Worm (Caenorhabditis elegans) whole organism, L1 larva: Measurements from ENCODE around the gene T26E4.18.

Experiments
- C34B4.2 ChIP-seq: sonication (generic microtip); optimal IDR thresholded peaks from 2 replicates; lab custom pipeline; 2017; ENCODE audit warnings: mild to moderate bottlenecking, missing genetic modification characterization, missing compliant biosample characterization
- aha-1 ChIP-seq: fragments of 150-350 bp; optimal IDR thresholded peaks from 2 replicates; lab custom pipeline; 2014; ENCODE audit warnings: missing biosample characterization, missing genetic modification characterization
- alr-1 ChIP-seq: fragments of 200-800 bp; sonication (Bioruptor generic); optimal IDR thresholded peaks from 2 replicates; lab custom pipeline; 2018; ENCODE audit warnings: borderline replicate concordance, mild to moderate bottlenecking, missing genetic modification characterization, missing compliant biosample characterization
- aly-2 ChIP-seq: fragments of 150-350 bp; optimal IDR thresholded peaks from 2 replicates; lab custom pipeline; 2014; ENCODE audit warnings: missing biosample characterization, missing genetic modification characterization
- ama-1 ChIP-seq: fragments of 150-350 bp; optimal IDR thresholded peaks from 2 replicates; lab custom pipeline; 2014
- blmp-1 ChIP-seq: fragments of 150-350 bp; optimal IDR thresholded peaks from 2 replicates; lab custom pipeline; 2014; ENCODE audit warnings: missing biosample characterization, missing genetic modification characterization
- ceh-63 ChIP-seq: fragments of 200-800 bp; sonication (Bioruptor generic); optimal IDR thresholded peaks from 2 replicates; lab custom pipeline; 2018; ENCODE audit warnings: mild to moderate bottlenecking, missing genetic modification characterization, missing compliant biosample characterization
- ceh-88 ChIP-seq: fragments of 200-800 bp; sonication (Bioruptor generic); IDR thresholded peaks from 2 replicates; pipeline ENCODE4 v1.3.6; 2022; ENCODE audit warnings: missing genetic modification characterization, missing compliant biosample characterization
- ces-1 ChIP-seq: fragments of 150-350 bp; optimal IDR thresholded peaks from 2 replicates; lab custom pipeline; 2014; ENCODE audit warnings: missing biosample characterization, missing genetic modification reagents, missing genetic modification characterization
- dpl-1 ChIP-seq, 3 experiments: fragments of 150-350 bp in 2 of 3; sonication (generic microtip) in 1 of 3; optimal IDR thresholded peaks; 2 replicates each; lab custom pipeline; 2014 to 2017; ENCODE audit warnings: missing biosample characterization in 3 of 3, missing genetic modification characterization in 3 of 3, missing genetic modification reagents in 3 of 3
- efl-1 ChIP-seq, 4 experiments: fragments of 150-350 bp; optimal IDR thresholded peaks in 3 of 4; peaks in 1 of 4; 1 replicate in 1 of 4; 2 replicates in 3 of 4; lab custom pipeline; 2014; ENCODE audit warnings: missing biosample characterization in 2 of 4, missing genetic modification characterization in 2 of 4, missing genetic modification reagents in 2 of 4
- elt-2 ChIP-seq: sonication (generic microtip); optimal IDR thresholded peaks from 2 replicates; lab custom pipeline; 2016; ENCODE audit warnings: missing genetic modification characterization, mild to moderate bottlenecking, inconsistent platforms, missing compliant biosample characterization, missing genetic modification reagents
- elt-3 ChIP-seq, 6 experiments: fragments of 150-350 bp in 1 of 6; sonication (generic microtip); optimal IDR thresholded peaks; 2 replicates each; lab custom pipeline; 2017 to 2018; ENCODE audit warnings: missing biosample characterization in 6 of 6, missing genetic modification characterization in 6 of 6, inconsistent platforms in 1 of 6
- ets-5 ChIP-seq: fragments of 200-800 bp; sonication (Bioruptor generic); IDR thresholded peaks from 2 replicates; pipeline ENCODE4 v1.3.6; 2022; ENCODE audit warnings: missing genetic modification characterization, missing compliant biosample characterization
- fkh-4 ChIP-seq: sonication (generic microtip); optimal IDR thresholded peaks from 2 replicates; lab custom pipeline; 2016; ENCODE audit warnings: missing compliant biosample characterization, missing genetic modification characterization, borderline replicate concordance
- fkh-8 ChIP-seq: sonication (generic microtip); optimal IDR thresholded peaks from 2 replicates; lab custom pipeline; 2016; ENCODE audit warnings: mild to moderate bottlenecking, missing genetic modification characterization, missing compliant biosample characterization
- fos-1 ChIP-seq: fragments of 150-350 bp; optimal IDR thresholded peaks from 2 replicates; lab custom pipeline; 2014; ENCODE audit warnings: missing biosample characterization, missing genetic modification characterization
- grh-1 ChIP-seq: fragments of 200-800 bp; sonication (Bioruptor generic); IDR thresholded peaks from 2 replicates; pipeline ENCODE4 v1.3.6; 2022; ENCODE audit warnings: missing genetic modification reagents, missing genetic modification characterization, missing compliant biosample characterization
- hlh-4 ChIP-seq: sonication (generic microtip); optimal IDR thresholded peaks from 2 replicates; lab custom pipeline; 2016; ENCODE audit warnings: mild to moderate bottlenecking, missing genetic modification characterization, missing compliant biosample characterization
- jun-1 ChIP-seq: fragments of 150-350 bp; optimal IDR thresholded peaks from 2 replicates; lab custom pipeline; 2014; ENCODE audit warnings: missing biosample characterization, missing genetic modification reagents, missing genetic modification characterization
- lin-14 ChIP-seq: fragments of 200-800 bp; sonication (Bioruptor generic); optimal IDR thresholded peaks from 2 replicates; lab custom pipeline; 2018; ENCODE audit warnings: mild to moderate bottlenecking, missing genetic modification characterization, moderate library complexity, missing compliant biosample characterization
- lin-35 ChIP-seq, 2 experiments: fragments of 150-350 bp; optimal IDR thresholded peaks; 2 replicates each; lab custom pipeline; 2014; ENCODE audit warnings: missing biosample characterization in 2 of 2, missing genetic modification characterization in 2 of 2, missing genetic modification reagents in 2 of 2
- lin-39 ChIP-seq: fragments of 150-350 bp; optimal IDR thresholded peaks from 2 replicates; lab custom pipeline; 2014; ENCODE audit warnings: missing biosample characterization, missing genetic modification reagents, missing genetic modification characterization
- mdl-1 ChIP-seq, 2 experiments: fragments of 150-350 bp; optimal IDR thresholded peaks; 2 replicates each; lab custom pipeline; 2014 to 2017; ENCODE audit warnings: missing biosample characterization in 2 of 2, missing genetic modification characterization in 2 of 2, inconsistent platforms in 1 of 2
- mep-1 ChIP-seq: fragments of 150-350 bp; optimal IDR thresholded peaks from 2 replicates; lab custom pipeline; 2014; ENCODE audit warnings: missing biosample characterization, missing genetic modification characterization
- nhr-11 ChIP-seq: fragments of 150-350 bp; optimal IDR thresholded peaks from 2 replicates; lab custom pipeline; 2014; ENCODE audit warnings: missing biosample characterization, missing genetic modification characterization
- nhr-12 ChIP-seq: sonication (generic microtip); optimal IDR thresholded peaks from 2 replicates; lab custom pipeline; 2017; ENCODE audit warnings: missing biosample characterization, missing genetic modification characterization
- nhr-19 ChIP-seq: fragments of 200-800 bp; sonication (Bioruptor generic); conservative IDR thresholded peaks from 2 replicates; pipeline ENCODE4 v1.3.6; 2022; ENCODE audit warnings: missing genetic modification characterization, missing compliant biosample characterization
- nhr-20 ChIP-seq: sonication (generic microtip); optimal IDR thresholded peaks from 2 replicates; lab custom pipeline; 2016; ENCODE audit warnings: mild to moderate bottlenecking, missing genetic modification characterization, missing compliant biosample characterization
- nhr-28 ChIP-seq: fragments of 150-350 bp; optimal IDR thresholded peaks from 2 replicates; lab custom pipeline; 2014; ENCODE audit warnings: missing biosample characterization, missing genetic modification characterization
- nhr-84 ChIP-seq: sonication (generic microtip); optimal IDR thresholded peaks from 2 replicates; lab custom pipeline; 2017; ENCODE audit warnings: missing biosample characterization, missing genetic modification characterization
- nhr-90 ChIP-seq: sonication (generic microtip); optimal IDR thresholded peaks from 2 replicates; lab custom pipeline; 2016; ENCODE audit warnings: mild to moderate bottlenecking, missing genetic modification characterization, missing compliant biosample characterization; ENCODE audit not compliant: poor library complexity
- pag-3 ChIP-seq: sonication (generic microtip); optimal IDR thresholded peaks from 2 replicates; lab custom pipeline; 2017; ENCODE audit warnings: missing genetic modification characterization, mild to moderate bottlenecking, missing compliant biosample characterization, antibody characterized with exemption, borderline replicate concordance; ENCODE audit not compliant: insufficient read depth
- pqm-1 ChIP-seq: sonication (generic microtip); optimal IDR thresholded peaks from 3 replicates; lab custom pipeline; 2017; ENCODE audit warnings: missing biosample characterization, missing genetic modification characterization
- skn-1 ChIP-seq: fragments of 150-350 bp; optimal IDR thresholded peaks from 2 replicates; lab custom pipeline; 2014; ENCODE audit warnings: missing biosample characterization, missing genetic modification characterization
- snpc-4 ChIP-seq: fragments of 150-350 bp; optimal IDR thresholded peaks from 2 replicates; lab custom pipeline; 2014; ENCODE audit warnings: missing biosample characterization, missing genetic modification characterization
- snu-23 ChIP-seq: sonication (generic microtip); optimal IDR thresholded peaks from 2 replicates; lab custom pipeline; 2016; ENCODE audit warnings: missing genetic modification characterization, missing compliant biosample characterization
- sptf-1 ChIP-seq: fragments of 150-350 bp; optimal IDR thresholded peaks from 2 replicates; lab custom pipeline; 2014; ENCODE audit warnings: missing biosample characterization, missing genetic modification characterization
- swsn-7 ChIP-seq: sonication (generic microtip); optimal IDR thresholded peaks from 2 replicates; lab custom pipeline; 2016; ENCODE audit warnings: missing genetic modification characterization, missing compliant biosample characterization
- tbx-2 ChIP-seq: sonication (generic microtip); optimal IDR thresholded peaks from 2 replicates; lab custom pipeline; 2016; ENCODE audit warnings: missing genetic modification characterization, missing compliant biosample characterization
- tlp-1 ChIP-seq: fragments of 150-350 bp; optimal IDR thresholded peaks from 2 replicates; lab custom pipeline; 2014; ENCODE audit warnings: missing biosample characterization, missing genetic modification characterization
- unc-62 ChIP-seq: fragments of 150-350 bp; optimal IDR thresholded peaks from 2 replicates; lab custom pipeline; 2014; ENCODE audit warnings: missing biosample characterization, missing genetic modification reagents, missing genetic modification characterization
- zip-4 ChIP-seq: fragments of 200-800 bp; sonication (Bioruptor generic); optimal IDR thresholded peaks from 2 replicates; lab custom pipeline; 2018; ENCODE audit warnings: mild to moderate bottlenecking, missing genetic modification characterization, moderate library complexity, missing compliant biosample characterization
- ztf-4 ChIP-seq: fragments of 150-350 bp; optimal IDR thresholded peaks from 2 replicates; lab custom pipeline; 2014; ENCODE audit warnings: missing biosample characterization, missing genetic modification characterization

T26E4.18 gene

ce11 chrV:15773941-15774340, 29.7 kb downstream of the T26E4.18 start:
- TF ChIP-seq nhr-90 (tag; lab: Kevin White, UChicago) (no peak), unc-62 (GFP tag; lab: Kevin White, UChicago) (no peak), grh-1 (GFP tag; lab: Robert Waterston, UW) (no peak), snu-23 (GFP tag; lab: Kevin White, UChicago) (no peak), lin-14 (GFP tag; lab: Kevin White, UChicago) (peak; percentile 10), blmp-1 (tag; lab: Kevin White, UChicago) (peak; percentile 18), ceh-63 (GFP tag; lab: Kevin White, UChicago) (no peak), efl-1 (optimal IDR thresholded peaks at IDR 0.05; lab: Kevin White, UChicago) (no peak), efl-1 (GFP tag; optimal IDR thresholded peaks at IDR 0.05 in 1 of 2; lab: Kevin White, UChicago) (peak in 1 of 2 experiments; percentile 78), zip-4 (no peak), nhr-20 (tag; lab: Kevin White, UChicago) (no peak), ztf-4 (tag; lab: Kevin White, UChicago) (no peak), elt-3 (tag; optimal IDR thresholded peaks at IDR 0.05; lab: Kevin White, UChicago) (no peak), sptf-1 (no peak), nhr-19 (GFP tag; lab: Robert Waterston, UW) (no peak), fkh-8 (peak; percentile 14)

ce11 chrV:15773141-15773540, 30.5 kb downstream of the T26E4.18 start, which contains the start of gene nhr-60:
Gene nhr-60, minus strand, starts transcription at chrV:15773241.
- TF ChIP-seq ces-1 (GFP tag; lab: Kevin White, UChicago): no peak
- no peak for TF ChIP-seq tbx-2 (tag; lab: Kevin White, UChicago)
- no peak for TF ChIP-seq ama-1
- TF ChIP-seq swsn-7: no peak
- no peak for TF ChIP-seq nhr-12 (tag; lab: Kevin White, UChicago)
- no peak for TF ChIP-seq pag-3 (tag; lab: Kevin White, UChicago)
- no peak for TF ChIP-seq elt-2 (tag; lab: Kevin White, UChicago)
- TF ChIP-seq nhr-90 (tag; lab: Kevin White, UChicago): no peak
- TF ChIP-seq C34B4.2 (tag; lab: Kevin White, UChicago): no peak
- TF ChIP-seq mdl-1 (tag; optimal IDR thresholded peaks at IDR 0.05; lab: Kevin White, UChicago): no peak
- no peak for TF ChIP-seq jun-1
- no peak for TF ChIP-seq tlp-1 (tag; lab: Kevin White, UChicago)
- TF ChIP-seq nhr-28: no peak
- no peak for TF ChIP-seq snpc-4
- no peak for TF ChIP-seq pqm-1 (tag; lab: Kevin White, UChicago)
- no peak for TF ChIP-seq unc-62 (GFP tag; lab: Kevin White, UChicago)
- TF ChIP-seq nhr-84 (tag; lab: Kevin White, UChicago): no peak
- no peak for TF ChIP-seq blmp-1 (tag; lab: Kevin White, UChicago)

- TF ChIP-seq efl-1 (optimal IDR thresholded peaks at IDR 0.05; lab: Kevin White, UChicago): no peak
- peak in 1 of 2 experiments; percentile 81 for TF ChIP-seq efl-1 (GFP tag; optimal IDR thresholded peaks at IDR 0.05 in 1 of 2; lab: Kevin White, UChicago)
- no peak for TF ChIP-seq aha-1 (tag; lab: Kevin White, UChicago)
- no peak for TF ChIP-seq ceh-88 (GFP tag; lab: Robert Waterston, UW)
- TF ChIP-seq alr-1 (tag; lab: Kevin White, UChicago): no peak
Measured at ce11 chrV:15769072-15769471, 34.6 kb downstream of the T26E4.18 start, which contains the start of gene F57A10.4. Gene F57A10.4, plus strand, starts transcription at chrV:15769438.

- peak; percentile 17; the same call in 1 of the 2 replicates for TF ChIP-seq nhr-19 (GFP tag; lab: Robert Waterston, UW)
Measured at ce11 chrV:15767385-15767784, 36.3 kb downstream of the T26E4.18 start.

ce11 chrV:15766122-15766594, 37.5 kb downstream of the T26E4.18 start, which contains the start of the genes haf-3 and F57A10.2:
Gene haf-3, minus strand, starts transcription at chrV:15766172.
Gene F57A10.2, plus strand, starts transcription at chrV:15766575.
- peak; percentile 82 for TF ChIP-seq fos-1 (tag; lab: Kevin White, UChicago)
- peak; percentile 72 for TF ChIP-seq fkh-4 (tag; lab: Kevin White, UChicago)
- peak; percentile 95 for TF ChIP-seq nhr-19 (GFP tag; lab: Robert Waterston, UW)
- peak; percentile 87 for TF ChIP-seq aly-2 (tag; lab: Kevin White, UChicago)
- peak; percentile 97 to 99 for TF ChIP-seq efl-1 (optimal IDR thresholded peaks at IDR 0.05; lab: Kevin White, UChicago)
- peak; percentile 99 to 100 for TF ChIP-seq efl-1 (GFP tag; optimal IDR thresholded peaks at IDR 0.05 in 1 of 2; lab: Kevin White, UChicago)
- TF ChIP-seq lin-35 (GFP tag; optimal IDR thresholded peaks at IDR 0.05; lab: Kevin White, UChicago): peak; percentile 99
- TF ChIP-seq mep-1 (tag; lab: Kevin White, UChicago): peak; percentile 98
- TF ChIP-seq skn-1 (tag; lab: Kevin White, UChicago): peak; percentile 91
- no peak for TF ChIP-seq ets-5 (GFP tag; lab: Robert Waterston, UW)
- peak; percentile 82 for TF ChIP-seq jun-1
- no peak for TF ChIP-seq hlh-4 (tag; lab: Kevin White, UChicago)
- peak; percentile 6 for TF ChIP-seq C34B4.2 (tag; lab: Kevin White, UChicago)
- TF ChIP-seq unc-62 (GFP tag; lab: Kevin White, UChicago): no peak
- peak; percentile 99 for TF ChIP-seq dpl-1 (GFP tag; optimal IDR thresholded peaks at IDR 0.05; lab: Kevin White, UChicago)
- TF ChIP-seq lin-39 (tag; lab: Kevin White, UChicago): peak; percentile 94
- TF ChIP-seq nhr-11 (tag; lab: Kevin White, UChicago): peak; percentile 90
